Fruit fly (Drosophila melanogaster): Measurements from ENCODE around the gene Smr.

The Smr gene

dm6 chrX:12654288-12654729, 88.1 kb downstream of the Smr start:
- TF ChIP-seq jigr1 (GFP tag; IDR thresholded peaks at IDR 0.05) (no peak), slp2 (GFP tag; optimal IDR thresholded peaks at IDR 0.05) (no peak), knrl (GFP tag; IDR thresholded peaks at IDR 0.05; ENCODE audit: partially characterized antibody) (peak; percentile 27; the same call in 1 of the 3 replicates), exex (tag; optimal IDR thresholded peaks at IDR 0.05) (no peak), B-H2 (GFP tag; optimal IDR thresholded peaks at IDR 0.05) (peak; percentile 12), trem (tag; optimal IDR thresholded peaks at IDR 0.05) (peak; percentile 26), HmgZ (tag; optimal IDR thresholded peaks at IDR 0.05) (peak; percentile 35), kay (GFP tag; optimal IDR thresholded peaks at IDR 0.05) (peak; percentile 50), CG8290 (GFP tag; optimal IDR thresholded peaks at IDR 0.05) (peak; percentile 1), CG8290 (tag; optimal IDR thresholded peaks at IDR 0.05) (peak; percentile 5 to 35), Dll (GFP tag; IDR thresholded peaks at IDR 0.05; ENCODE audit: partially characterized antibody) (peak; percentile 19; the same call in 1 of the 4 replicates), CG12659 (GFP tag; optimal IDR thresholded peaks at IDR 0.05) (no peak), hbn (GFP tag; IDR thresholded peaks at IDR 0.05; ENCODE audit: partially characterized antibody) (0 out of 2 replicates have a peak, but pooled peaks have one; percentile 32), CG4360 (GFP tag; IDR thresholded peaks at IDR 0.05) (peak; percentile 92), CG12155 (GFP tag; optimal IDR thresholded peaks at IDR 0.05) (peak; percentile 63), CG3995 (GFP tag; optimal IDR thresholded peaks at IDR 0.05) (peak; percentile 75), ind (GFP tag; optimal IDR thresholded peaks at IDR 0.05) (no peak), amos (GFP tag; IDR thresholded peaks at IDR 0.05; ENCODE audit: partially characterized antibody) (peak; percentile 37; the same call in 1 of the 2 replicates), Pdp1 (GFP tag; optimal IDR thresholded peaks at IDR 0.05) (peak in 1 of 2 experiments; percentile 15), inv (GFP tag; IDR thresholded peaks at IDR 0.05; ENCODE audit: partially characterized antibody) (0 out of 2 replicates have a peak, but pooled peaks have one; percentile 13), pros (GFP tag; optimal IDR thresholded peaks at IDR 0.05) (peak; percentile 85), CG33557 (GFP tag; optimal IDR thresholded peaks at IDR 0.05) (peak; percentile 47), CG10654 (GFP tag; optimal IDR thresholded peaks at IDR 0.05) (no peak), Bteb2 (GFP tag; optimal IDR thresholded peaks at IDR 0.05) (no peak), CG6813 (GFP tag; optimal IDR thresholded peaks at IDR 0.05) (no peak), dati (GFP tag; IDR thresholded peaks at IDR 0.05) (no peak), CG15479 (GFP tag; optimal IDR thresholded peaks at IDR 0.05) (peak; percentile 63), CG10147 (GFP tag; optimal IDR thresholded peaks at IDR 0.05) (no peak), CrebB (tag; optimal IDR thresholded peaks at IDR 0.05) (peak; percentile 26), Kr (GFP tag; optimal IDR thresholded peaks at IDR 0.05) (peak; percentile 78), CoRest (tag; optimal IDR thresholded peaks at IDR 0.05) (peak; percentile 6), CG34422 (GFP tag; IDR thresholded peaks at IDR 0.05) (peak; percentile 51; the same call in 1 of the 3 replicates), abd-A (tag; optimal IDR thresholded peaks at IDR 0.05) (peak; percentile 57), YL-1 (GFP tag; optimal IDR thresholded peaks at IDR 0.05) (peak; percentile 21), Nf-YC (tag; optimal IDR thresholded peaks at IDR 0.05) (peak; percentile 16), CG10267 (tag; optimal IDR thresholded peaks at IDR 0.05) (peak; percentile 36), CG8924 (tag; optimal IDR thresholded peaks at IDR 0.05) (peak; percentile 59), HLH3B (GFP tag; IDR thresholded peaks at IDR 0.05) (0 out of 2 replicates have a peak, but pooled peaks have one; percentile 8), lola (GFP tag; optimal IDR thresholded peaks at IDR 0.05) (peak in 1 of 3 experiments; percentile 62), insv (GFP tag; optimal IDR thresholded peaks at IDR 0.05) (peak in 1 of 2 experiments; percentile 61), Bgb (GFP tag; IDR thresholded peaks at IDR 0.05; ENCODE audit: partially characterized antibody) (peak; percentile 18; the same call in 1 of the 2 replicates), sens (GFP tag) (peak; percentile 70), mirr (GFP tag; optimal IDR thresholded peaks at IDR 0.05) (peak; percentile 31), oc (tag; optimal IDR thresholded peaks at IDR 0.05) (peak; percentile 6), kni (GFP tag; optimal IDR thresholded peaks at IDR 0.05) (peak; percentile 46), CG17829 (tag; optimal IDR thresholded peaks at IDR 0.05) (peak; percentile 54), HLH4C (GFP tag; IDR thresholded peaks at IDR 0.05; ENCODE audit: partially characterized antibody) (peak; percentile 63), CG32767 (GFP tag; IDR thresholded peaks at IDR 0.05) (peak; percentile 57; the same call in 1 of the 2 replicates)
